Worm (Caenorhabditis elegans) whole organism, L3 larva: ENCODE data around the gene K03A11.4.

Experiments used
- R02D3.7 ChIP-seq: fragments of 150-350 bp; optimal IDR thresholded peaks from 2 replicates; lab custom pipeline; 2014; ENCODE audit warnings: missing biosample characterization, missing genetic modification characterization
- skn-1 ChIP-seq: fragments of 150-350 bp; optimal IDR thresholded peaks from 2 replicates; lab custom pipeline; 2014; ENCODE audit warnings: missing biosample characterization, missing genetic modification characterization

ce11 chrX:13100410-13100809, 22.4 kb downstream of the K03A11.4 start, which contains the start of gene R03G8.6:
- TF ChIP-seq skn-1 (tag; lab: Kevin White, UChicago) (no peak), R02D3.7 (tag; lab: Kevin White, UChicago) (no peak)
